Fruit fly (Drosophila melanogaster): Measurements from ENCODE around the gene CG10116.

The CG10116 gene

dm6 chr3L:13432791-13433190 lies 24.2 kb downstream of the CG10116 start:
- TF ChIP-seq Dif (GFP tag; optimal IDR thresholded peaks at IDR 0.05; ENCODE audit: partially characterized antibody) (no peak), h (GFP tag; optimal IDR thresholded peaks at IDR 0.05) (no peak), sage (GFP tag; optimal IDR thresholded peaks at IDR 0.05) (no peak), GATAd (GFP tag; optimal IDR thresholded peaks at IDR 0.05) (no peak), CG9705 (GFP tag; optimal IDR thresholded peaks at IDR 0.05) (no peak), fru (GFP tag; optimal IDR thresholded peaks at IDR 0.05) (no peak), Hr78 (GFP tag; optimal IDR thresholded peaks at IDR 0.05) (no peak), brk (GFP tag; optimal IDR thresholded peaks at IDR 0.05) (no peak), HLH106 (tag; optimal IDR thresholded peaks at IDR 0.05) (no peak), OdsH (GFP tag; optimal IDR thresholded peaks at IDR 0.05) (no peak), Mio (GFP tag; optimal IDR thresholded peaks at IDR 0.05) (no peak), N (GFP tag; optimal IDR thresholded peaks at IDR 0.05) (no peak), rgr (GFP tag; optimal IDR thresholded peaks at IDR 0.05) (no peak), Rel (GFP tag; optimal IDR thresholded peaks at IDR 0.05) (no peak), Rel (tag; optimal IDR thresholded peaks at IDR 0.05) (no peak), Sp1 (GFP tag; optimal IDR thresholded peaks at IDR 0.05) (no peak)

dm6 chr3L:13430171-13430570 lies 26.9 kb downstream of the CG10116 start:
- TF ChIP-seq rgr (GFP tag; optimal IDR thresholded peaks at IDR 0.05) (no peak), CrebA (GFP tag; optimal IDR thresholded peaks at IDR 0.05; ENCODE audit: borderline replicate concordance) (no peak), Dfd (GFP tag; optimal IDR thresholded peaks at IDR 0.05) (peak; percentile 94), jim (GFP tag; optimal IDR thresholded peaks at IDR 0.05) (no peak), Abd-B (GFP tag; optimal IDR thresholded peaks at IDR 0.05) (no peak), fru (GFP tag; optimal IDR thresholded peaks at IDR 0.05) (no peak), br (GFP tag; optimal IDR thresholded peaks at IDR 0.05) (no peak), ey (GFP tag; optimal IDR thresholded peaks at IDR 0.05) (no peak)

DNA sequence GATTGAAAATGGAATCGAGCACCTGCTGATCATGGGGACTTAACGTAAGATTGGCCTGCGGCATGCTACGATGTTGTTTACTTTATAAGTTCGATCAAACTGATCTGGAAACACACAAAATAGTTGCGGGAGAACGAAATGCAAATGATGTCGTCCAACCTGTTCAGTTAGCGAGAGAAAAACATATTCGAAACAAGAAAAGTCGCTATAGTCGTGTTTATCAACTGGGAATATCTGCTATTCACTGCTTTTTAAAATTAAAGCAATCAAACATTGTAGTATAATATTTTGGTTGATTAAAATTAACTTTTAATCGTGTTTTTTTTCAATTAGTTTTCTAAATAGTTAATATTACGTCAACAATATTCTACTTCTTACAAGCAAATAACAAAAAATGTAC lies 30.5 kb downstream of the CG10116 start, which contains the start of gene CG14105:
Gene CG14105 (minus strand): TSS at position 101 of the 400 bp plus-strand sequence.
- TF ChIP-seq Hr83 (GFP tag; optimal IDR thresholded peaks at IDR 0.05; ENCODE audit: poor library complexity, severe bottlenecking), result no peak
- no peak for TF ChIP-seq Dif (GFP tag; optimal IDR thresholded peaks at IDR 0.05; ENCODE audit: partially characterized antibody)
- TF ChIP-seq Jra (GFP tag; optimal IDR thresholded peaks at IDR 0.05), result no peak
- TF ChIP-seq Hr78 (GFP tag; optimal IDR thresholded peaks at IDR 0.05), result no peak
- TF ChIP-seq h (GFP tag; optimal IDR thresholded peaks at IDR 0.05), result no peak
- TF ChIP-seq psq (GFP tag; optimal IDR thresholded peaks at IDR 0.05), result no peak
- TF ChIP-seq br (GFP tag; optimal IDR thresholded peaks at IDR 0.05), result no peak
- TF ChIP-seq Abd-B (GFP tag; optimal IDR thresholded peaks at IDR 0.05), result no peak
- no peak for TF ChIP-seq Sp1 (GFP tag; optimal IDR thresholded peaks at IDR 0.05)
- TF ChIP-seq dmrt93B (GFP tag; optimal IDR thresholded peaks at IDR 0.05), result no peak
- TF ChIP-seq woc (GFP tag; optimal IDR thresholded peaks at IDR 0.05), result no peak
- no peak for TF ChIP-seq ey (GFP tag; optimal IDR thresholded peaks at IDR 0.05)
- TF ChIP-seq lola (GFP tag; optimal IDR thresholded peaks at IDR 0.05), result no peak
- TF ChIP-seq CG32264 (GFP tag; optimal IDR thresholded peaks at IDR 0.05), result no peak
- TF ChIP-seq brk (GFP tag; optimal IDR thresholded peaks at IDR 0.05), result no peak
- no peak for TF ChIP-seq dsf (GFP tag; optimal IDR thresholded peaks at IDR 0.05; ENCODE audit: borderline replicate concordance)
- TF ChIP-seq Hnf4 (GFP tag; optimal IDR thresholded peaks at IDR 0.05), result no peak

DNA sequence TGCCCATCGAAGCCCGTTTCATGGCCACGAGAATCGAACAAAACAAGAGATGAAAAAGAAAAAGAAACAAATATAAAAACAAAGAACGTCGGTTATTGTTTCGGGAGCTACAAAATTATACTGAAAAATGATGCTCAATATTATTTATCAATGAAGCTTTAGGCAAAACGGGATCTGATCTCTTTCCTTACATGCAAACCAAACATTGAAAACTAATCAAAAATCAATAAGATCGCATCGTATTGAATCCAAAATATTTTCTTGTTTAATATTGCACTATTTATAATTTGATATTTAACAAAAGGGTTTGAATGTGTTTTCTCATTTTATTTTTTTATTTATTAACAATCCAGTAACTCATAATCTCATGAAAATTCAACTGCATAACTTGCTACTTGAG lies 31.5 kb downstream of the CG10116 start, which contains the start of gene CG14106:
Gene CG14106 (minus strand): TSS at position 101 of the 400 bp plus-strand sequence.
- TF ChIP-seq Vsx2 (GFP tag; optimal IDR thresholded peaks at IDR 0.05; ENCODE audit: partially characterized antibody) (no peak), HLH106 (tag; optimal IDR thresholded peaks at IDR 0.05) (no peak), Dfd (GFP tag; optimal IDR thresholded peaks at IDR 0.05) (no peak), Sp1 (GFP tag; optimal IDR thresholded peaks at IDR 0.05) (no peak), pan (optimal IDR thresholded peaks at IDR 0.05) (no peak), tai (GFP tag; optimal IDR thresholded peaks at IDR 0.05) (no peak), br (GFP tag; optimal IDR thresholded peaks at IDR 0.05) (no peak), CG32264 (GFP tag; optimal IDR thresholded peaks at IDR 0.05) (no peak), sage (GFP tag; optimal IDR thresholded peaks at IDR 0.05) (no peak), Abd-B (GFP tag; optimal IDR thresholded peaks at IDR 0.05) (no peak), brk (GFP tag; optimal IDR thresholded peaks at IDR 0.05) (no peak), jim (GFP tag; optimal IDR thresholded peaks at IDR 0.05) (no peak), sv (GFP tag; optimal IDR thresholded peaks at IDR 0.05) (no peak), Hr83 (GFP tag; optimal IDR thresholded peaks at IDR 0.05; ENCODE audit: poor library complexity, severe bottlenecking) (no peak), psq (GFP tag; optimal IDR thresholded peaks at IDR 0.05) (no peak), lola (GFP tag; optimal IDR thresholded peaks at IDR 0.05) (no peak)

Measured in whole organism, wandering third instar larva.